Fruit fly (Drosophila melanogaster): Measurements from ENCODE around the gene CG32425.

DNA sequence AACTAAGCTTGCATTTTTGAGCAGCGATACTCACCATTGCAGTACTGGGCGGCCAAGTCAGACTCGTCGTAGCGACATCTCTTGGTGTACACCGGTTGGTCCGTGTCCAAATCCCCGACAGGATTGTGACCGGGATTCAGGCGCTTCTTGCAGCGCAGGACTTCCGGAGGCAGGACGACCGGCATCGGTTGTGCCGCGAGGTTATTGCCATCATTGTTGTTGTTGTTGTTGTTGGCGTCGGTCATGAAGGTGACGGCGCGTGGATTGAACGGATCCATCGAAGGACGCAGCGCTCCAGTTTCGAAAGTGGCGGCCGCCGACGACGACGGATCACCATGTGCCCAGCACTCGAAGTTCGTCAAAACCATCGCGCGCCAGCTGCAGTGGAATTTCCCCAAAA, 24.5 kb upstream of the CG32425 start:
- TF ChIP-seq EcR (GFP tag; optimal IDR thresholded peaks at IDR 0.05) (no peak), Dll (optimal IDR thresholded peaks at IDR 0.05) (no peak), pan (optimal IDR thresholded peaks at IDR 0.05) (no peak)

Data from whole organism.